Worm (Caenorhabditis elegans) whole organism, L2 larva: ENCODE measurements around the gene gar-2.

ENCODE experiments used
- C34F6.9 ChIP-seq: fragments of 150-350 bp; optimal IDR thresholded peaks from 2 replicates; lab custom pipeline; 2014; ENCODE audit warnings: missing biosample characterization, missing genetic modification characterization
- F13H6.1 ChIP-seq: sonication (generic microtip); optimal IDR thresholded peaks from 2 replicates; lab custom pipeline; 2016; ENCODE audit warnings: missing genetic modification characterization, missing compliant biosample characterization
- R02D3.7 ChIP-seq: fragments of 150-350 bp; optimal IDR thresholded peaks from 2 replicates; lab custom pipeline; 2014; ENCODE audit warnings: missing biosample characterization, missing genetic modification characterization
- Y55F3AM.14 ChIP-seq: fragments of 200-800 bp; sonication (Bioruptor generic); optimal IDR thresholded peaks from 2 replicates; lab custom pipeline; 2018; ENCODE audit warnings: mild to moderate bottlenecking, missing genetic modification characterization, missing compliant biosample characterization
- ZK546.5 ChIP-seq: sonication (generic microtip); optimal IDR thresholded peaks from 2 replicates; lab custom pipeline; 2017; ENCODE audit warnings: missing biosample characterization, missing genetic modification characterization
- alr-1 ChIP-seq: fragments of 150-350 bp; optimal IDR thresholded peaks from 2 replicates; lab custom pipeline; 2014; ENCODE audit warnings: missing biosample characterization, missing genetic modification characterization
- aly-2 ChIP-seq: fragments of 150-350 bp; optimal IDR thresholded peaks from 2 replicates; lab custom pipeline; 2014; ENCODE audit warnings: missing biosample characterization, missing genetic modification characterization
- ama-1 ChIP-seq: fragments of 150-350 bp; optimal IDR thresholded peaks from 2 replicates; lab custom pipeline; 2018; ENCODE audit warnings: inconsistent platforms
- blmp-1 ChIP-seq: sonication (generic microtip); optimal IDR thresholded peaks from 2 replicates; lab custom pipeline; 2017; ENCODE audit warnings: missing genetic modification characterization, mild to moderate bottlenecking, missing compliant biosample characterization, antibody characterized with exemption, moderate library complexity; ENCODE audit not compliant: insufficient read depth
- ceh-16 ChIP-seq: fragments of 150-350 bp; optimal IDR thresholded peaks from 2 replicates; lab custom pipeline; 2014; ENCODE audit warnings: missing biosample characterization, missing genetic modification characterization
- ceh-82 ChIP-seq: fragments of 150-350 bp; optimal IDR thresholded peaks from 2 replicates; lab custom pipeline; 2014; ENCODE audit warnings: missing biosample characterization, missing genetic modification characterization
- crh-2 ChIP-seq: sonication (generic microtip); optimal IDR thresholded peaks from 2 replicates; lab custom pipeline; 2017; ENCODE audit warnings: missing biosample characterization, missing genetic modification characterization
- dmd-4 ChIP-seq: sonication (generic microtip); optimal IDR thresholded peaks from 2 replicates; lab custom pipeline; 2017; ENCODE audit warnings: missing biosample characterization, missing genetic modification characterization
- egl-27 ChIP-seq: sonication (generic microtip); optimal IDR thresholded peaks from 3 replicates; lab custom pipeline; 2017; ENCODE audit warnings: missing biosample characterization, missing genetic modification reagents, missing genetic modification characterization
- elt-1 ChIP-seq: fragments of 150-350 bp; optimal IDR thresholded peaks from 2 replicates; lab custom pipeline; 2014; ENCODE audit warnings: missing biosample characterization, missing genetic modification characterization
- elt-3 ChIP-seq: sonication (generic microtip); optimal IDR thresholded peaks from 2 replicates; lab custom pipeline; 2017; ENCODE audit warnings: missing biosample characterization, missing genetic modification characterization
- fos-1 ChIP-seq: fragments of 150-350 bp; optimal IDR thresholded peaks from 2 replicates; lab custom pipeline; 2014; ENCODE audit warnings: missing biosample characterization, missing genetic modification characterization
- gmeb-1 ChIP-seq: fragments of 150-350 bp; optimal IDR thresholded peaks from 2 replicates; lab custom pipeline; 2014; ENCODE audit warnings: missing biosample characterization, missing genetic modification characterization
- lin-11 ChIP-seq: fragments of 150-350 bp; sonication (generic microtip); optimal IDR thresholded peaks from 2 replicates; lab custom pipeline; 2014; ENCODE audit warnings: missing biosample characterization, missing genetic modification characterization, inconsistent platforms, mixed read lengths
- lin-13 ChIP-seq: fragments of 150-350 bp; optimal IDR thresholded peaks from 2 replicates; lab custom pipeline; 2014; ENCODE audit warnings: missing biosample characterization, missing genetic modification reagents, missing genetic modification characterization
- lin-39 ChIP-seq: fragments of 150-350 bp; optimal IDR thresholded peaks from 2 replicates; lab custom pipeline; 2014; ENCODE audit warnings: missing biosample characterization, missing genetic modification reagents, missing genetic modification characterization
- lsy-2 ChIP-seq, 2 experiments: fragments of 150-350 bp in 1 of 2; sonication (generic microtip) in 1 of 2; optimal IDR thresholded peaks; 2 replicates each; lab custom pipeline; 2014 to 2017; ENCODE audit warnings: missing biosample characterization in 2 of 2, missing genetic modification characterization in 2 of 2
- mab-5 ChIP-seq: fragments of 150-350 bp; optimal IDR thresholded peaks from 2 replicates; lab custom pipeline; 2014; ENCODE audit warnings: missing biosample characterization, missing genetic modification characterization
- mbf-1 ChIP-seq: sonication (generic microtip); optimal IDR thresholded peaks from 2 replicates; lab custom pipeline; 2017; ENCODE audit warnings: missing biosample characterization, missing genetic modification characterization
- mdl-1 ChIP-seq, 2 experiments: fragments of 150-350 bp in 1 of 2; sonication (generic microtip) in 1 of 2; optimal IDR thresholded peaks; 2 replicates each; lab custom pipeline; 2017; ENCODE audit warnings: missing biosample characterization in 2 of 2, missing genetic modification characterization in 2 of 2
- nhr-11 ChIP-seq: fragments of 150-350 bp; optimal IDR thresholded peaks from 2 replicates; lab custom pipeline; 2014; ENCODE audit warnings: missing biosample characterization, missing genetic modification characterization
- nhr-12 ChIP-seq: fragments of 150-350 bp; optimal IDR thresholded peaks from 2 replicates; lab custom pipeline; 2014; ENCODE audit warnings: missing biosample characterization, missing genetic modification characterization
- nhr-129 ChIP-seq: fragments of 150-350 bp; optimal IDR thresholded peaks from 2 replicates; lab custom pipeline; 2014; ENCODE audit warnings: missing biosample characterization, missing genetic modification characterization
- nhr-21 ChIP-seq: fragments of 150-350 bp; optimal IDR thresholded peaks from 2 replicates; lab custom pipeline; 2014; ENCODE audit warnings: missing biosample characterization, missing genetic modification characterization
- nhr-23 ChIP-seq: fragments of 150-350 bp; optimal IDR thresholded peaks from 2 replicates; lab custom pipeline; 2014; ENCODE audit warnings: missing biosample characterization, missing genetic modification reagents, missing genetic modification characterization
- nhr-25 ChIP-seq: fragments of 150-350 bp; sonication (generic microtip); optimal IDR thresholded peaks from 3 replicates; lab custom pipeline; 2014; ENCODE audit warnings: missing biosample characterization, missing genetic modification characterization
- peb-1 ChIP-seq: fragments of 150-350 bp; optimal IDR thresholded peaks from 2 replicates; lab custom pipeline; 2014; ENCODE audit warnings: missing biosample characterization, missing genetic modification characterization
- skn-1 ChIP-seq: sonication (generic microtip); optimal IDR thresholded peaks from 2 replicates; lab custom pipeline; 2017; ENCODE audit warnings: missing biosample characterization, missing genetic modification characterization
- sma-3 ChIP-seq: sonication (generic microtip); optimal IDR thresholded peaks from 2 replicates; lab custom pipeline; 2016; ENCODE audit warnings: missing genetic modification reagents, missing genetic modification characterization, missing compliant biosample characterization
- sma-9 ChIP-seq, 2 experiments: fragments of 150-350 bp in 1 of 2; sonication (generic microtip) in 1 of 2; optimal IDR thresholded peaks; 2 replicates each; lab custom pipeline; 2014 to 2016; ENCODE audit warnings: missing genetic modification characterization in 2 of 2, mild to moderate bottlenecking in 1 of 2, missing biosample characterization in 1 of 2, missing compliant biosample characterization in 1 of 2, missing genetic modification reagents in 1 of 2, moderate library complexity in 1 of 2
- snpc-4 ChIP-seq: fragments of 150-350 bp; optimal IDR thresholded peaks from 2 replicates; lab custom pipeline; 2014; ENCODE audit warnings: missing biosample characterization, missing genetic modification characterization
- unc-39 ChIP-seq: fragments of 150-350 bp; optimal IDR thresholded peaks from 2 replicates; lab custom pipeline; 2014; ENCODE audit warnings: missing biosample characterization, missing genetic modification characterization
- unc-55 ChIP-seq: fragments of 150-350 bp; sonication (generic microtip); optimal IDR thresholded peaks from 3 replicates; lab custom pipeline; 2014; ENCODE audit warnings: missing biosample characterization, missing genetic modification reagents, missing genetic modification characterization
- unc-62 ChIP-seq: fragments of 150-350 bp; optimal IDR thresholded peaks from 2 replicates; lab custom pipeline; 2014; ENCODE audit warnings: missing biosample characterization, missing genetic modification reagents, missing genetic modification characterization
- zag-1 ChIP-seq: fragments of 150-350 bp; optimal IDR thresholded peaks from 2 replicates; lab custom pipeline; 2014; ENCODE audit warnings: missing biosample characterization, missing genetic modification characterization
- ztf-11 ChIP-seq: sonication (generic microtip); optimal IDR thresholded peaks from 2 replicates; lab custom pipeline; 2017; ENCODE audit warnings: missing biosample characterization, missing genetic modification characterization

The gar-2 gene

ce11 chrIII:6339919-6340434 is 30.8 kb downstream of the gar-2 start, which contains the start of gene let-767:
TSS of gene let-767 (minus strand) at chrIII:6339969.
- TF ChIP-seq sma-9 (GFP tag; optimal IDR thresholded peaks at IDR 0.05; lab: Kevin White, UChicago) (peak; percentile 6), sma-9 (tag; optimal IDR thresholded peaks at IDR 0.05; lab: Kevin White, UChicago) (no peak), crh-2 (tag; lab: Kevin White, UChicago) (peak; percentile 27), R02D3.7 (tag; lab: Kevin White, UChicago) (no peak), fos-1 (tag; lab: Kevin White, UChicago) (peak; percentile 35), gmeb-1 (peak; percentile 25)

ce11 chrIII:6341878-6342453 is 32.8 kb downstream of the gar-2 start, which contains the start of gene rpn-13:
TSS of gene rpn-13 (minus strand) at chrIII:6341928.
- TF ChIP-seq lin-13 (GFP tag; lab: Kevin White, UChicago): peak; percentile 55
- peak; percentile 58 for TF ChIP-seq crh-2 (tag; lab: Kevin White, UChicago)
- peak; percentile 48 for TF ChIP-seq gmeb-1
- TF ChIP-seq nhr-25: peak; percentile 38
- peak; percentile 86 to 98 for TF ChIP-seq lsy-2 (tag; optimal IDR thresholded peaks at IDR 0.05; lab: Kevin White, UChicago)
- no peak for TF ChIP-seq ceh-82 (tag; lab: Kevin White, UChicago)
- no peak for TF ChIP-seq egl-27 (tag; lab: Kevin White, UChicago)
- TF ChIP-seq nhr-129 (tag; lab: Kevin White, UChicago): peak; percentile 79
- TF ChIP-seq fos-1 (tag; lab: Kevin White, UChicago): peak; percentile 36
- no peak for TF ChIP-seq blmp-1 (tag; lab: Kevin White, UChicago)
- peak in 1 of 2 experiments; percentile 8 for TF ChIP-seq mdl-1 (tag; optimal IDR thresholded peaks at IDR 0.05; lab: Kevin White, UChicago)
- peak; percentile 81 for TF ChIP-seq C34F6.9 (tag; lab: Kevin White, UChicago)
- peak; percentile 83 for TF ChIP-seq unc-55 (GFP tag; lab: Kevin White, UChicago)
- TF ChIP-seq skn-1 (tag; lab: Kevin White, UChicago): peak; percentile 76

ce11 chrIII:6343229-6343628 is 34.1 kb downstream of the gar-2 start, which contains the start of gene C56G2.9:
TSS of gene C56G2.9 (minus strand) at chrIII:6343329.
- TF ChIP-seq ceh-16 (tag; lab: Kevin White, UChicago): no peak
- TF ChIP-seq sma-3: no peak
- no peak for TF ChIP-seq nhr-12
- TF ChIP-seq crh-2 (tag; lab: Kevin White, UChicago): no peak
- no peak for TF ChIP-seq dmd-4 (tag; lab: Kevin White, UChicago)
- TF ChIP-seq ceh-82 (tag; lab: Kevin White, UChicago): no peak
- TF ChIP-seq F13H6.1: no peak
- no peak for TF ChIP-seq R02D3.7 (tag; lab: Kevin White, UChicago)

- TF ChIP-seq alr-1 (tag; lab: Kevin White, UChicago) (no peak), C34F6.9 (tag; lab: Kevin White, UChicago) (peak; percentile 94), zag-1 (tag; lab: Kevin White, UChicago) (peak; percentile 45), mdl-1 (tag; optimal IDR thresholded peaks at IDR 0.05; lab: Kevin White, UChicago) (peak in 1 of 2 experiments; percentile 2), ZK546.5 (no peak), sma-9 (GFP tag; optimal IDR thresholded peaks at IDR 0.05; lab: Kevin White, UChicago) (peak; percentile 72), sma-9 (tag; optimal IDR thresholded peaks at IDR 0.05; lab: Kevin White, UChicago) (no peak), gmeb-1 (peak; percentile 75), elt-1 (no peak), R02D3.7 (tag; lab: Kevin White, UChicago) (peak; percentile 22), nhr-23 (tag; lab: Kevin White, UChicago) (no peak), sma-3 (peak; percentile 74), skn-1 (tag; lab: Kevin White, UChicago) (no peak), ceh-16 (tag; lab: Kevin White, UChicago) (no peak), unc-62 (GFP tag; lab: Kevin White, UChicago) (no peak), mbf-1 (tag; lab: Kevin White, UChicago) (no peak), ceh-82 (tag; lab: Kevin White, UChicago) (no peak), mab-5 (tag; lab: Kevin White, UChicago) (peak; percentile 53), nhr-11 (no peak), elt-3 (tag; lab: Kevin White, UChicago) (no peak), aly-2 (tag; lab: Kevin White, UChicago) (no peak), nhr-25 (peak; percentile 83), fos-1 (tag; lab: Kevin White, UChicago) (peak; percentile 81), peb-1 (tag; lab: Kevin White, UChicago) (no peak), F13H6.1 (peak; percentile 87), lsy-2 (tag; optimal IDR thresholded peaks at IDR 0.05; lab: Kevin White, UChicago) (peak; percentile 96 to 98), ztf-11 (no peak), unc-39 (tag; lab: Kevin White, UChicago) (no peak), nhr-12 (no peak), lin-39 (tag; lab: Kevin White, UChicago) (no peak), crh-2 (tag; lab: Kevin White, UChicago) (peak; percentile 90), dmd-4 (tag; lab: Kevin White, UChicago) (no peak), blmp-1 (tag; lab: Kevin White, UChicago) (peak; percentile 34), nhr-21 (peak; percentile 66), Y55F3AM.14 (GFP tag; lab: Kevin White, UChicago) (peak; percentile 29), ama-1 (lab: Kevin White, UChicago) (peak; percentile 53), snpc-4 (tag; lab: Kevin White, UChicago) (peak; percentile 45), lin-11 (tag; lab: Kevin White, UChicago) (peak; percentile 3), egl-27 (tag; lab: Kevin White, UChicago) (peak; percentile 65)
These were observed 35.6 kb downstream of the gar-2 start for ce11 chrIII:6344737-6345136.
